Worm (Caenorhabditis elegans): ENCODE results near the gene T11B7.2.

DNA sequence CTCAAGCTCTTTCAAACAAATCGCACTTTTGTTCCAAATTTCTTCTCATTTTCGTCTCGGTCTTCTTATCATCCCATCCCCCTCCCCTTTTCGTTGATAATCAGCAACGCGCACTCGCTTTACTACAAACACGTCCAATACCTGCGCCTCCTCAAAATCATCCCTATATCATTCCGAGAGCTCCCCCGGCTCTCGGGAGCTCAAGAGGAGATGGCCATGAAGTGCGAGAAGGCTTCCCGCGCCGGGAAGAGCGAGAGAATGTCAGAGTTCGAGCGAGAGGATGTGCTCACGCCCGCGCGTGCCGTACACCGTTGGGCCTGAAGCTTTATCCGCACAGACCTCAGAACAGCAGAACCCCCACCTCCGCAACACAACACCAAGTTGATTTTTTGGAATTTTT lies 6.5 kb upstream of the T11B7.2 start:
- TF ChIP-seq ceh-91 (GFP tag; IDR thresholded peaks at IDR 0.05) (no peak), Y79H2A.3 (GFP tag; conservative IDR thresholded peaks at IDR 0.05) (no peak), F52B5.7 (tag; optimal IDR thresholded peaks at IDR 0.05) (no peak), unc-62 (GFP tag; optimal IDR thresholded peaks at IDR 0.05) (no peak), unc-130 (GFP tag; optimal IDR thresholded peaks at IDR 0.05) (no peak)
